Fruit fly (Drosophila melanogaster) whole organism: ENCODE measurements around the gene Ctl2.

Experiments used
- CG8478 ChIP-seq: fragments of >200 bp; optimal IDR thresholded peaks from 2 replicates; lab custom pipeline; 2018; ENCODE audit warnings: inconsistent platforms
- pan ChIP-seq: fragments of >200 bp; optimal IDR thresholded peaks from 2 replicates; lab custom pipeline; 2017
- psq ChIP-seq: fragments of >200 bp; optimal IDR thresholded peaks from 2 replicates; lab custom pipeline; 2017
- usp ChIP-seq: fragments of >200 bp; optimal IDR thresholded peaks from 2 replicates; lab custom pipeline; 2017; ENCODE audit warnings: missing biosample characterization, missing genetic modification characterization, mixed read lengths

DNA sequence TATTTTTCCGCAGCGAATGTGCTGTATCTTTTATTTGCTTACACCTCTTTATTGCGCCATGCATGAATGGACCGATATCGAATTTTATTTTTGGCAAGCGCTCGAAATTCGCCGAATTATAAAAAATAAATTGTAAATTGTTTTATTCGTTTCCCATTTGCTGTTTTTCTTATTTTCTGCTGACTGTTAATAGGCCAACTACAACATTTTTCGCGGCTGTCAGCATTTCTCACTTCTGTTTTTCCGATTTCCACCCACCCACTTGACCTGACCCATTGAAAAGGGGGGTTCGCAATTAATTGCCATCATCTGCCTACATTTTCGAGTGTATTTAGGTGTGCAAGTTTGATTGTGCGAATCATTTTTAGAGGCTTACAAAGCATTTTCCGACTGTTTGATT lies 46.6 kb upstream of the Ctl2 start:
- no peak for TF ChIP-seq usp (GFP tag; lab: Kevin White, UChicago)
- no peak for TF ChIP-seq psq
- no peak for TF ChIP-seq pan (lab: Kevin White, UChicago)
- TF ChIP-seq CG8478 (lab: Kevin White, UChicago) = no peak
